Worm (Caenorhabditis elegans) whole organism, young adult: ENCODE results near the gene skpo-1.

Experiments
- C17E4.6 ChIP-seq: fragments of 200-800 bp; sonication (Bioruptor generic); IDR thresholded peaks from 2 replicates; pipeline ENCODE4 v1.3.6; 2022; ENCODE audit warnings: missing genetic modification reagents, missing genetic modification characterization, missing compliant biosample characterization
- ekl-4 ChIP-seq: fragments of 200-800 bp; sonication (Bioruptor generic); IDR thresholded peaks from 2 replicates; pipeline ENCODE4 v1.3.6; 2022; ENCODE audit warnings: missing genetic modification reagents, missing genetic modification characterization, missing compliant biosample characterization
- lin-40 ChIP-seq: sonication (generic microtip); optimal IDR thresholded peaks from 2 replicates; lab custom pipeline; 2016; ENCODE audit warnings: missing genetic modification characterization, mild to moderate bottlenecking, missing compliant biosample characterization, missing genotype, missing genetic modification reagents
- nfyb-1 ChIP-seq: fragments of 200-800 bp; sonication (Bioruptor generic); IDR thresholded peaks from 2 replicates; pipeline ENCODE4 v1.3.6; 2022; ENCODE audit warnings: missing genetic modification reagents, missing genetic modification characterization, missing compliant biosample characterization
- nhr-120 ChIP-seq: fragments of 200-800 bp; sonication (Bioruptor generic); IDR thresholded peaks from 2 replicates; pipeline ENCODE4 v1.3.6; 2022; ENCODE audit warnings: missing genetic modification characterization, missing compliant biosample characterization
- zim-3 ChIP-seq: sonication (generic microtip); optimal IDR thresholded peaks from 2 replicates; lab custom pipeline; 2017; ENCODE audit warnings: mild to moderate bottlenecking, missing genetic modification characterization, moderate library complexity, missing compliant biosample characterization
- ztf-18 ChIP-seq: sonication (generic microtip); optimal IDR thresholded peaks from 2 replicates; lab custom pipeline; 2016; ENCODE audit warnings: missing genotype, mild to moderate bottlenecking, missing genetic modification characterization, missing compliant biosample characterization

- no peak for TF ChIP-seq ztf-18 (tag; lab: Kevin White, UChicago)
- TF ChIP-seq lin-40 (tag; lab: Kevin White, UChicago) = no peak
- no peak for TF ChIP-seq C17E4.6
- no peak for TF ChIP-seq zim-3 (tag; lab: Kevin White, UChicago)
- TF ChIP-seq nfyb-1 (GFP tag; lab: Robert Waterston, UW) = no peak
- no peak for TF ChIP-seq ekl-4 (GFP tag; lab: Robert Waterston, UW)
- no peak for TF ChIP-seq nhr-120 (GFP tag; lab: Robert Waterston, UW)
These were observed 7.5 kb upstream of the skpo-1 start, which contains the start of gene efl-3 for ce11 chrII:8412061-8412721.
